Fruit fly (Drosophila melanogaster) whole organism, pupa: ENCODE measurements around the gene Galphai.

Source experiments
- CG10348 ChIP-seq: fragments of 200-800 bp; sonication (Bioruptor generic); IDR thresholded peaks from 2 replicates; pipeline ENCODE4 v1.3.6; 2022; ENCODE audit warnings: missing biosample characterization, missing genetic modification characterization
- CG32121 ChIP-seq: fragments of 200-800 bp; sonication (Bioruptor generic); IDR thresholded peaks from 2 replicates; pipeline ENCODE4 v1.3.6; 2022; ENCODE audit warnings: missing biosample characterization, missing genetic modification characterization
- CG34367 ChIP-seq: fragments of 200-800 bp; sonication (Bioruptor generic); optimal IDR thresholded peaks from 2 replicates; lab custom pipeline; 2018; ENCODE audit warnings: missing biosample characterization, mild to moderate bottlenecking, missing genetic modification characterization
- CG4496 ChIP-seq: fragments of 200-800 bp; sonication (Bioruptor generic); IDR thresholded peaks from 3 replicates; pipeline ENCODE4 v1.3.6; 2022; ENCODE audit warnings: missing biosample characterization, missing genetic modification characterization
- rn ChIP-seq: fragments of 200-800 bp; sonication (Bioruptor generic); IDR thresholded peaks from 2 replicates; pipeline ENCODE4 v1.3.6; 2022; ENCODE audit warnings: missing biosample characterization, missing genetic modification characterization

dm6 chr3L:6979387-6980249, at the start of gene Galphai:
- TF ChIP-seq CG34367 (tag; lab: Kevin White, UChicago) = no peak
- no peak; the same call in 2 of the 3 replicates for TF ChIP-seq CG4496 (GFP tag; lab: Robert Waterston, UW)
- 0 out of 2 replicates have a peak, but pooled peaks have one; percentile 17 for TF ChIP-seq rn (GFP tag; lab: Robert Waterston, UW)
- TF ChIP-seq CG10348 (GFP tag; lab: Robert Waterston, UW) = no peak
- TF ChIP-seq CG32121 (GFP tag; lab: Robert Waterston, UW) = no peak
